Worm (Caenorhabditis elegans) whole organism, midembryonic: ENCODE results near the gene msi-1.

ENCODE experiments used
- T22C8.4 ChIP-seq: fragments of 200-800 bp; sonication (Bioruptor generic); IDR thresholded peaks from 2 replicates; pipeline ENCODE4 v1.3.6; 2022; ENCODE audit warnings: missing genetic modification characterization, missing compliant biosample characterization
- ztf-23 ChIP-seq: fragments of 200-800 bp; sonication (Bioruptor generic); IDR thresholded peaks from 2 replicates; pipeline ENCODE4 v1.3.6; 2022; ENCODE audit warnings: missing genetic modification reagents, missing genetic modification characterization, missing compliant biosample characterization

ce11 chrIII:3966143-3966542 lies 10.0 kb downstream of the msi-1 start:
- TF ChIP-seq ztf-23 (no peak), T22C8.4 (GFP tag; lab: Robert Waterston, UW) (no peak)
